Worm (Caenorhabditis elegans): ENCODE measurements around the gene F58E6.13.

- TF ChIP-seq nhr-120 (GFP tag; IDR thresholded peaks at IDR 0.05) (no peak), madf-10 (tag; optimal IDR thresholded peaks at IDR 0.05) (no peak), bed-1 (GFP tag; IDR thresholded peaks at IDR 0.05) (no peak), ceh-91 (GFP tag; IDR thresholded peaks at IDR 0.05) (no peak), unc-62 (GFP tag; optimal IDR thresholded peaks at IDR 0.05) (no peak), sea-2 (GFP tag; IDR thresholded peaks at IDR 0.05) (no peak), madf-6 (GFP tag; IDR thresholded peaks at IDR 0.05) (no peak), ZK185.1 (tag; optimal IDR thresholded peaks at IDR 0.05; ENCODE audit: poor library complexity, severe bottlenecking) (no peak), pha-4 (tag; optimal IDR thresholded peaks at IDR 0.05) (no peak), ama-1 (optimal IDR thresholded peaks at IDR 0.05) (no peak), ama-1 (GFP tag; optimal IDR thresholded peaks at IDR 0.05) (no peak), F10E7.11 (tag; optimal IDR thresholded peaks at IDR 0.05) (no peak)
Measured at ce11 chrV:9758437-9758836, 13.4 kb downstream of the F58E6.13 start.

Measured in whole organism, young adult.